Worm (Caenorhabditis elegans) whole organism, late embryonic: ENCODE results near the gene tps-2.

ENCODE experiments used
- ceh-31 ChIP-seq: sonication (generic microtip); optimal IDR thresholded peaks from 2 replicates; lab custom pipeline; 2016; ENCODE audit warnings: missing genetic modification characterization, missing compliant biosample characterization
- che-1 ChIP-seq: sonication (generic microtip); optimal IDR thresholded peaks from 2 replicates; lab custom pipeline; 2016; ENCODE audit warnings: mild to moderate bottlenecking, missing genetic modification characterization, missing compliant biosample characterization
- ets-4 ChIP-seq: sonication (generic microtip); optimal IDR thresholded peaks from 2 replicates; lab custom pipeline; 2016; ENCODE audit warnings: missing genetic modification characterization, missing compliant biosample characterization
- pqm-1 ChIP-seq: sonication (generic microtip); optimal IDR thresholded peaks from 2 replicates; lab custom pipeline; 2016; ENCODE audit warnings: missing genetic modification characterization, missing compliant biosample characterization

ce11 chrII:14632823-14633222 lies 32.1 kb downstream of the tps-2 start, which contains the start of gene C38C6.3:
- TF ChIP-seq ceh-31 (tag; lab: Kevin White, UChicago): no peak
- TF ChIP-seq ets-4 (tag; lab: Kevin White, UChicago): no peak
- no peak for TF ChIP-seq pqm-1 (tag; lab: Kevin White, UChicago)
- no peak for TF ChIP-seq che-1
